Worm (Caenorhabditis elegans) whole organism, L3 larva: Measurements from ENCODE around the gene btb-22.

Experiments used
- ZK546.5 ChIP-seq: sonication (generic microtip); optimal IDR thresholded peaks from 2 replicates; lab custom pipeline; 2017; ENCODE audit warnings: missing biosample characterization, missing genetic modification characterization
- ama-1 ChIP-seq: fragments of 150-350 bp; optimal IDR thresholded peaks from 2 replicates; lab custom pipeline; 2018
- daf-12 ChIP-seq: fragments of 150-350 bp; optimal IDR thresholded peaks from 2 replicates; lab custom pipeline; 2014; ENCODE audit warnings: missing biosample characterization, missing genetic modification reagents, missing genetic modification characterization
- fos-1 ChIP-seq: fragments of 150-350 bp; optimal IDR thresholded peaks from 2 replicates; lab custom pipeline; 2014; ENCODE audit warnings: missing biosample characterization, missing genetic modification characterization
- lin-39 ChIP-seq: fragments of 150-350 bp; optimal IDR thresholded peaks from 2 replicates; lab custom pipeline; 2018; ENCODE audit warnings: missing biosample characterization, missing genetic modification reagents, missing genetic modification characterization
- mdl-1 ChIP-seq: fragments of 150-350 bp; optimal IDR thresholded peaks from 2 replicates; lab custom pipeline; 2014; ENCODE audit warnings: missing biosample characterization, missing genetic modification characterization
- unc-62 ChIP-seq: fragments of 150-350 bp; sonication (generic microtip); optimal IDR thresholded peaks from 4 replicates; lab custom pipeline; 2014; ENCODE audit warnings: missing biosample characterization, missing genetic modification reagents, missing genetic modification characterization

DNA sequence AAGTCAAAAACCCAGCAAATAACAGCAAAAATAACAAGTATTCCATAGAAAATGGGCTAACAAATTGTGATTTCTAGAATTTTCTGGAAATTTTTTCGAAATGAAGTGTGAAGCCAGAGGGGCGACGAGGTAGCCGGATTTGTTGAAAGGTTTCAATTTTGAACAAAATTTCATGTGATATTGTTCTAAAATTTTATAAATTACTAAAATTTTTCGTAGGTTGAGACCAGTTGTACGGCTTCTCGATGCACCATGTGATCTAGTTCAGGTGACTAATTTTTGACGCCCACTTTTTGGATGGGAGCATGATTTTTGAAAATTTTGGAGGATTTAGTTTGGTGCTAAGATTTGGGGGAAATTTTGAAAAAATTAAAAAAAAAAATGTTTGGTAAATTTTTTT is 40.3 kb upstream of the btb-22 start, which contains the start of gene gcy-19:
- TF ChIP-seq fos-1 (tag; lab: Kevin White, UChicago): no peak
- no peak for TF ChIP-seq unc-62
- no peak for TF ChIP-seq ZK546.5
- no peak for TF ChIP-seq mdl-1 (tag; lab: Kevin White, UChicago)
- no peak for TF ChIP-seq ama-1
- TF ChIP-seq daf-12 (tag; lab: Kevin White, UChicago): no peak
- no peak for TF ChIP-seq lin-39 (tag; lab: Kevin White, UChicago)
